Worm (Caenorhabditis elegans) whole organism, L3 larva: ENCODE data around the gene Y110A2AL.3.

Experiments
- R02D3.7 ChIP-seq: fragments of 150-350 bp; optimal IDR thresholded peaks from 2 replicates; lab custom pipeline; 2014; ENCODE audit warnings: missing biosample characterization, missing genetic modification characterization
- ZK546.5 ChIP-seq: sonication (generic microtip); optimal IDR thresholded peaks from 2 replicates; lab custom pipeline; 2017; ENCODE audit warnings: missing biosample characterization, missing genetic modification characterization
- aly-2 ChIP-seq: fragments of 150-350 bp; optimal IDR thresholded peaks from 2 replicates; lab custom pipeline; 2014; ENCODE audit warnings: missing biosample characterization, missing genetic modification characterization
- ama-1 ChIP-seq: fragments of 150-350 bp; optimal IDR thresholded peaks from 2 replicates; lab custom pipeline; 2018
- ceh-16 ChIP-seq: sonication (generic microtip); optimal IDR thresholded peaks from 2 replicates; lab custom pipeline; 2017; ENCODE audit warnings: missing biosample characterization, missing genetic modification characterization
- ceh-28 ChIP-seq: fragments of 150-350 bp; optimal IDR thresholded peaks from 2 replicates; lab custom pipeline; 2014; ENCODE audit warnings: missing biosample characterization, missing genetic modification reagents, missing genetic modification characterization
- ceh-82 ChIP-seq: fragments of 150-350 bp; optimal IDR thresholded peaks from 2 replicates; lab custom pipeline; 2014; ENCODE audit warnings: missing biosample characterization, missing genetic modification characterization
- ceh-9 ChIP-seq: sonication (generic microtip); optimal IDR thresholded peaks from 2 replicates; lab custom pipeline; 2018; ENCODE audit warnings: missing biosample characterization, missing genetic modification characterization
- daf-12 ChIP-seq: fragments of 150-350 bp; optimal IDR thresholded peaks from 2 replicates; lab custom pipeline; 2014; ENCODE audit warnings: missing biosample characterization, missing genetic modification reagents, missing genetic modification characterization
- egl-27 ChIP-seq: sonication (generic microtip); optimal IDR thresholded peaks from 4 replicates; lab custom pipeline; 2017; ENCODE audit warnings: missing biosample characterization, missing genetic modification reagents, missing genetic modification characterization
- egl-5 ChIP-seq: fragments of 150-350 bp; optimal IDR thresholded peaks from 2 replicates; lab custom pipeline; 2017; ENCODE audit warnings: missing biosample characterization, missing genetic modification reagents, missing genetic modification characterization, inconsistent platforms
- elt-1 ChIP-seq: fragments of 150-350 bp; optimal IDR thresholded peaks from 2 replicates; lab custom pipeline; 2014; ENCODE audit warnings: missing biosample characterization, missing genetic modification characterization
- elt-2 ChIP-seq: sonication (generic microtip); optimal IDR thresholded peaks from 2 replicates; lab custom pipeline; 2016; ENCODE audit warnings: missing genetic modification reagents, mild to moderate bottlenecking, missing genetic modification characterization, missing compliant biosample characterization
- elt-3 ChIP-seq, 3 experiments: fragments of 150-350 bp in 1 of 3; sonication (generic microtip) in 2 of 3; optimal IDR thresholded peaks; 2 replicates in 2 of 3; 4 replicates in 1 of 3; lab custom pipeline; 2014 to 2017; ENCODE audit warnings: missing biosample characterization in 3 of 3, missing genetic modification characterization in 3 of 3
- eor-1 ChIP-seq, 2 experiments: fragments of 150-350 bp; optimal IDR thresholded peaks; 2 replicates each; lab custom pipeline; 2014 to 2018; ENCODE audit warnings: missing biosample characterization in 2 of 2, missing genetic modification characterization in 2 of 2
- fkh-10 ChIP-seq: sonication (generic microtip); optimal IDR thresholded peaks from 2 replicates; lab custom pipeline; 2017; ENCODE audit warnings: missing biosample characterization, missing genetic modification reagents, missing genetic modification characterization
- fkh-2 ChIP-seq: fragments of 150-350 bp; optimal IDR thresholded peaks from 2 replicates; lab custom pipeline; 2014; ENCODE audit warnings: missing biosample characterization, missing genetic modification reagents, missing genetic modification characterization
- fos-1 ChIP-seq: fragments of 150-350 bp; optimal IDR thresholded peaks from 2 replicates; lab custom pipeline; 2014; ENCODE audit warnings: missing biosample characterization, missing genetic modification characterization
- hmg-11 ChIP-seq: sonication (generic microtip); optimal IDR thresholded peaks from 2 replicates; lab custom pipeline; 2016; ENCODE audit warnings: missing genetic modification characterization, missing compliant biosample characterization
- jun-1 ChIP-seq: fragments of 150-350 bp; optimal IDR thresholded peaks from 2 replicates; lab custom pipeline; 2014; ENCODE audit warnings: missing biosample characterization, missing genetic modification reagents, missing genetic modification characterization
- lin-15B ChIP-seq: fragments of 150-350 bp; optimal IDR thresholded peaks from 2 replicates; lab custom pipeline; 2014; ENCODE audit warnings: missing biosample characterization, missing genetic modification characterization
- lin-39 ChIP-seq: fragments of 150-350 bp; optimal IDR thresholded peaks from 2 replicates; lab custom pipeline; 2018; ENCODE audit warnings: missing biosample characterization, missing genetic modification reagents, missing genetic modification characterization
- lsy-12 ChIP-seq: sonication (generic microtip); optimal IDR thresholded peaks from 2 replicates; lab custom pipeline; 2016; ENCODE audit warnings: mild to moderate bottlenecking, missing genetic modification characterization, missing compliant biosample characterization
- mdl-1 ChIP-seq: fragments of 150-350 bp; optimal IDR thresholded peaks from 2 replicates; lab custom pipeline; 2014; ENCODE audit warnings: missing biosample characterization, missing genetic modification characterization
- mml-1 ChIP-seq: fragments of 150-350 bp; sonication (generic microtip); optimal IDR thresholded peaks from 3 replicates; lab custom pipeline; 2014; ENCODE audit warnings: missing biosample characterization, missing genetic modification characterization
- nfya-1 ChIP-seq: sonication (generic microtip); optimal IDR thresholded peaks from 2 replicates; lab custom pipeline; 2017; ENCODE audit warnings: missing genetic modification characterization, mild to moderate bottlenecking, missing compliant biosample characterization, antibody characterized with exemption, moderate library complexity; ENCODE audit not compliant: insufficient read depth
- nhr-11 ChIP-seq: fragments of 150-350 bp; optimal IDR thresholded peaks from 2 replicates; lab custom pipeline; 2014; ENCODE audit warnings: missing biosample characterization, missing genetic modification characterization
- nhr-12 ChIP-seq: fragments of 150-350 bp; optimal IDR thresholded peaks from 2 replicates; lab custom pipeline; 2014; ENCODE audit warnings: missing biosample characterization, missing genetic modification characterization
- nhr-23 ChIP-seq: fragments of 150-350 bp; optimal IDR thresholded peaks from 2 replicates; lab custom pipeline; 2014; ENCODE audit warnings: missing biosample characterization, missing genetic modification reagents, missing genetic modification characterization
- nhr-237 ChIP-seq: fragments of 150-350 bp; optimal IDR thresholded peaks from 2 replicates; lab custom pipeline; 2014; ENCODE audit warnings: missing biosample characterization, missing genetic modification characterization
- nhr-25 ChIP-seq: sonication (generic microtip); optimal IDR thresholded peaks from 2 replicates; lab custom pipeline; 2017; ENCODE audit warnings: missing biosample characterization, missing genetic modification characterization
- nhr-28 ChIP-seq: fragments of 150-350 bp; optimal IDR thresholded peaks from 2 replicates; lab custom pipeline; 2014; ENCODE audit warnings: missing biosample characterization, missing genetic modification characterization
- nhr-43 ChIP-seq: sonication (generic microtip); optimal IDR thresholded peaks from 2 replicates; lab custom pipeline; 2016; ENCODE audit warnings: mild to moderate bottlenecking, missing genetic modification characterization, missing compliant biosample characterization; ENCODE audit not compliant: poor library complexity, severe bottlenecking
- nhr-67 ChIP-seq: fragments of 150-350 bp; optimal IDR thresholded peaks from 2 replicates; lab custom pipeline; 2014; ENCODE audit warnings: missing biosample characterization, missing genetic modification characterization
- nhr-76 ChIP-seq: fragments of 150-350 bp; sonication (generic microtip); optimal IDR thresholded peaks from 5 replicates; lab custom pipeline; 2014; ENCODE audit warnings: missing biosample characterization, missing genetic modification characterization
- pha-4 ChIP-seq: fragments of 150-350 bp; optimal IDR thresholded peaks from 2 replicates; lab custom pipeline; 2014; ENCODE audit warnings: missing biosample characterization, missing genetic modification reagents, missing genetic modification characterization
- pqm-1 ChIP-seq: fragments of 150-350 bp; optimal IDR thresholded peaks from 2 replicates; lab custom pipeline; 2017; ENCODE audit warnings: missing biosample characterization, missing genetic modification characterization, inconsistent platforms
- sea-2 ChIP-seq: fragments of 150-350 bp; sonication (generic microtip); optimal IDR thresholded peaks from 4 replicates; lab custom pipeline; 2014; ENCODE audit warnings: missing biosample characterization, missing genetic modification reagents, missing genetic modification characterization
- skn-1 ChIP-seq: fragments of 150-350 bp; optimal IDR thresholded peaks from 2 replicates; lab custom pipeline; 2014; ENCODE audit warnings: missing biosample characterization, missing genetic modification characterization
- snpc-4 ChIP-seq: fragments of 150-350 bp; optimal IDR thresholded peaks from 2 replicates; lab custom pipeline; 2014; ENCODE audit warnings: missing biosample characterization, missing genetic modification characterization
- tbx-2 ChIP-seq: sonication (generic microtip); optimal IDR thresholded peaks from 2 replicates; lab custom pipeline; 2016; ENCODE audit warnings: mild to moderate bottlenecking, missing genetic modification characterization, missing compliant biosample characterization
- unc-39 ChIP-seq: sonication (generic microtip); optimal IDR thresholded peaks from 4 replicates; lab custom pipeline; 2017; ENCODE audit warnings: missing biosample characterization, missing genetic modification characterization
- unc-62 ChIP-seq: fragments of 150-350 bp; sonication (generic microtip); optimal IDR thresholded peaks from 4 replicates; lab custom pipeline; 2014; ENCODE audit warnings: missing biosample characterization, missing genetic modification reagents, missing genetic modification characterization
- zag-1 ChIP-seq: fragments of 150-350 bp; optimal IDR thresholded peaks from 2 replicates; lab custom pipeline; 2014; ENCODE audit warnings: missing biosample characterization, missing genetic modification characterization
- ztf-11 ChIP-seq: fragments of 150-350 bp; optimal IDR thresholded peaks from 2 replicates; lab custom pipeline; 2014; ENCODE audit warnings: missing biosample characterization, missing genetic modification characterization
- ztf-4 ChIP-seq: fragments of 150-350 bp; optimal IDR thresholded peaks from 2 replicates; lab custom pipeline; 2014; ENCODE audit warnings: missing biosample characterization, missing genetic modification characterization

Y110A2AL.3 gene

DNA sequence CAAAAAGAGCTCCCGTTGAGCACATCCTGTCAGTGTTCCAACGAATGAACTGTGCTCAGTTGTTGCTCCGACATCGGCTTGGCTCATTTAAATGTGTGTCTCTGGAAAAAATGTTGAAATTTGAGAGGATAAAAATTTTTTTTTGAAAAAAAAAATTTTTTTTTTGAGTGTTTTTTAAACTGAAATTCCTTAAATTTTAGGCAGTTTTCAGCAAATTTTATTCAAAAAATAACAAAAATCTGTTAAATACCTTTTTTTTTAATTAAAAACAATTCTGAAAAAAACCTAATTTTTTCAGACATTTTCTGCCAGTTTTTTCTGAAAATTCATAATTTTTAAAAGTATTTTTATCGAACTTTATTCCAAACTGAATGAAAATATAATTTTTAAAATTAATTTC is 17.9 kb downstream of the Y110A2AL.3 start, which contains the start of gene pigw-1:
TSS of gene pigw-1 (minus strand) at position 101 of the 400 bp plus-strand sequence.
- TF ChIP-seq ceh-16 (tag; lab: Kevin White, UChicago): no peak
- no peak for TF ChIP-seq mdl-1 (tag; lab: Kevin White, UChicago)
- TF ChIP-seq fkh-10 (GFP tag; lab: Kevin White, UChicago): no peak
- TF ChIP-seq aly-2 (tag; lab: Kevin White, UChicago): no peak
- TF ChIP-seq nhr-43 (tag; lab: Kevin White, UChicago): no peak

DNA sequence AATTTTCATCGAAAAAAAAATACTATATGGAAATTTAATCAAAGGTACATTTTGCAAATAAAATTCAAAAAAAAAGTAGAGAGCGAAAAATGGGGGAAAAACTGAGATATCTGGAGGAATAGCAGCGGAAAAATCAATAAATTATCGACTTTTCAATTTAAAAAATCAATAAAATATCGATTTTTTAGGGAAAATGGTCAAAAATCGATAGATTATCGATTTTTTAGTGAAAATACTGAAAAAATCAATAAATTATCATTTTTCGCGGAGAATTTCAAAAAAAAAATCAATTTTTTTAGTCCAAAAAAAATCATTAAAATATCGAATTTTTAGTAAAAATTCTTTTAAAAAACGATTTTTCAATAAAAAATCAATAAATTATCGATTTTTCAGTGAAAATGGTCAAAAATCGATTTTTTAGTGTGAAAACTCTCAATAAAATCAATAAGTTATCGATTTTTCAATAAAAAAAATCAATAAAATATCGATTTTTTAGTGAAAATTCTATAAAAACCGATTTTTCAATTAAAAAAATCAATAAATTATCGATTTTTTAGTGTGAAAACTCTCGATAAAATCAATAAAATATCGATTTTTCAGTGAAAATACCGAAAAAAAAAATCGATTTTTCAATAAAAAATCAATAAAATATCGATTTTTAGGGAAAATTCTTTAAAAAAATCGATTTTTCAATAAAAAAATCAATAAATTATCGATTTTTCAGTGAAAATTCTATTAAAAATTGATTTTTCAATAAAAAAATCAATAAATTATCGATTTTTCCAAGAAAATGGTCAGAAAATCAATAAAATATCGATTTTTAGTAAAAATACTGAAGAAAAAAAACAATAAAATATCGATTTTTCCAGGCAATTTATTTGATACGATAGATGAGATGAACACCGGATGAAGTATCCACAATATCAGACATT is 18.9 kb downstream of the Y110A2AL.3 start:
- peak; percentile 94 for TF ChIP-seq ceh-28
- TF ChIP-seq nhr-67: no peak

DNA sequence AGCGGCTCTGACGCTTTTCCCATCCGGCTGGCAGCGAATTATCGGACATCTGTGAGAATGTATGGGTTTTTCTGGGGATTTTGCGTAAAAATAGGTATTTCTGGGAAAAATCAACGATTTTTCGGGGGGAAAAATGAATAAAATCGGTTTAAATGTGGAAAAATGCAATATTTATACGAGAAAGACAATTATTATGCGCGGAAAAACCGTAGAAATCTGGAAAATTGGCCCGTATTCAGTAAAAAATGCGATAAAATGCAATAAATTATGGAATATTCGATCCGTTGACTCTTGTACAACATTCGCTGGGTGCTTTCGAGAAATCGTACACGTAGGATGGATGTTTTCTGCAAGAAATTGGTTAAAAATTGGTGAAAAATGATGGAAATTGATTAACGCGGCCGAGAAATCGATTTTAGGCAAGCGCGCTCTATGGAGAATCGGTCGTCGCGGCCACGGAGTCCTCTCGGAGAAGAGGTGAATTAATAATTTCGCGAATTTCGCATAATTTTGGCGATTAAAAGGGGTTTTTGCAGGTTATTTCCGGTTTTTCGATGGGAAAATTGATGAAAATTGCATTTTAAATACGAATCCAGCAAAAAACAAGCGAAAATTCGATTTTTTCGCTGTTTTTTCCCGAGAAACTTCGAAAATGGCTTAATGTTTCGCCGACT is 22.2 kb downstream of the Y110A2AL.3 start, which contains the start of gene pinn-1:
TSS of gene pinn-1 (minus strand) at position 51 of the 674 bp plus-strand sequence.
- TF ChIP-seq jun-1 (tag; lab: Kevin White, UChicago) (peak; percentile 40), unc-62 (GFP tag; lab: Kevin White, UChicago) (no peak), egl-27 (peak; percentile 28), ceh-16 (tag; lab: Kevin White, UChicago) (no peak), ceh-9 (tag; lab: Kevin White, UChicago) (no peak), sea-2 (GFP tag; lab: Kevin White, UChicago) (no peak), elt-3 (tag; optimal IDR thresholded peaks at IDR 0.05; lab: Kevin White, UChicago) (no peak), nhr-11 (tag; lab: Kevin White, UChicago) (no peak), skn-1 (peak; percentile 48), ztf-4 (tag; lab: Kevin White, UChicago) (peak; percentile 36), elt-2 (tag; lab: Kevin White, UChicago) (peak; percentile 41), ZK546.5 (tag; lab: Kevin White, UChicago) (no peak), pqm-1 (tag; lab: Kevin White, UChicago) (peak; percentile 36), nhr-28 (tag; lab: Kevin White, UChicago) (no peak), mdl-1 (tag; lab: Kevin White, UChicago) (no peak), snpc-4 (peak; percentile 77), fkh-2 (no peak), fos-1 (tag; lab: Kevin White, UChicago) (no peak), aly-2 (tag; lab: Kevin White, UChicago) (no peak), egl-5 (tag; lab: Kevin White, UChicago) (peak; percentile 73), eor-1 (tag; optimal IDR thresholded peaks at IDR 0.05; lab: Kevin White, UChicago) (no peak), elt-1 (peak; percentile 5), mml-1 (tag; lab: Kevin White, UChicago) (no peak), ceh-28 (peak; percentile 88), nhr-43 (tag; lab: Kevin White, UChicago) (peak; percentile 95), lin-15B (peak; percentile 97), nhr-76 (tag; lab: Kevin White, UChicago) (no peak), daf-12 (no peak), nhr-237 (no peak), ceh-82 (tag; lab: Kevin White, UChicago) (peak; percentile 84), nhr-23 (peak; percentile 89), nhr-12 (no peak), unc-39 (tag; lab: Kevin White, UChicago) (no peak), tbx-2 (tag; lab: Kevin White, UChicago) (peak; percentile 58), nhr-67 (no peak), lsy-12 (tag; lab: Kevin White, UChicago) (peak; percentile 86), zag-1 (tag; lab: Kevin White, UChicago) (no peak), hmg-11 (tag; lab: Kevin White, UChicago) (peak; percentile 54), lin-39 (tag; lab: Kevin White, UChicago) (peak; percentile 90), ztf-11 (tag; lab: Kevin White, UChicago) (no peak), ama-1 (peak; percentile 33), fkh-10 (GFP tag; lab: Kevin White, UChicago) (peak; percentile 47), pha-4 (tag; lab: Kevin White, UChicago) (peak; percentile 90), nhr-25 (tag; lab: Kevin White, UChicago) (peak; percentile 64), nfya-1 (tag; lab: Kevin White, UChicago) (peak; percentile 80), R02D3.7 (tag; lab: Kevin White, UChicago) (peak; percentile 21)
